Worm (Caenorhabditis elegans): Measurements from ENCODE around the gene acs-20.

acs-20 gene

DNA sequence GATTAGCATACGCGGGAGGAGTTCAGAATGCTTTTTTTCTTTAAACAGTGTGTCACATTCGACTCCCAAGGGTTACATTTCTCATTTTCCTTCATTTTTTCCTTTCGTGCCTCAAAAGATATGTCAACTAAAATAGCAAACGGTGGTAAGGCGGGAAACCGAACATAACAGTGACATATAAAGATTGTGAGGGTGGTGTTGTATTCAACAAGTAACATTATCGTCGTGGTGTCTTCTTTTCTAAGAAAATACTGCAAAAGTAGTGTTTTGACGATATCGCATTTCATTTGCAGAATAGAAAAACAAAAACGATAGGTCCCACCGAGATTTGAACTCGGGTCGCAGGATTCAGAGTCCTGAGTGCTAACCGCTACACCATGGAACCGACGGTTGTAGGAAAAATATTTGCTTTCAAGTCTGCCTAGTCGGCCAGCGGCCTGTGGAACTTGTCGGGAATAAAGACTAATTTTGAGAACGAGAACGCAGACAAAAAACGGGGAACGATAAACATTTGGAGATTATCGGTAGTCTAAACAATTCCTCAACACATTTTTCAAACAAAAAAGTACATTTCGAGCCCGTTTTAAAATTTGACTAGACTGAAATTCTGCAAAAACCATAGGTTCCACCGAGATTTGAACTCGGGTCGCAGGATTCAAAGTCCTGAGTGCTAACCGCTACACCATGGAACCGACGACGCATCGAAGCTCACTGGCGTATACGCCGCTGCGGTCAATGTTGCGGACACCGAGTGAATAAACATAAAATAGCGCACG is 18.3 kb upstream of the acs-20 start (continued):
- 0 out of 2 replicates have a peak, but pooled peaks have one; percentile 24 for TF ChIP-seq let-526 (GFP tag; IDR thresholded peaks at IDR 0.05)
- peak; percentile 11 for TF ChIP-seq atf-7 (tag; optimal IDR thresholded peaks at IDR 0.05)
- no peak for TF ChIP-seq mel-28 (tag; optimal IDR thresholded peaks at IDR 0.05; ENCODE audit: borderline replicate concordance)
- TF ChIP-seq rpc-1 (optimal IDR thresholded peaks at IDR 0.05), result peak; percentile 71
- TF ChIP-seq rpc-1 (tag; optimal IDR thresholded peaks at IDR 0.05), result peak; percentile 80
- TF ChIP-seq hrde-1 (tag; optimal IDR thresholded peaks at IDR 0.05; ENCODE audit: borderline replicate concordance), result no peak
- TF ChIP-seq lag-1 (GFP tag; IDR thresholded peaks at IDR 0.05), result no peak
- TF ChIP-seq pbrm-1 (GFP tag; IDR thresholded peaks at IDR 0.05), result no peak
- TF ChIP-seq chd-7 (tag; optimal IDR thresholded peaks at IDR 0.05), result peak; percentile 12
- TF ChIP-seq F57C9.4 (tag; optimal IDR thresholded peaks at IDR 0.05), result no peak
- TF ChIP-seq F10E7.11 (tag; optimal IDR thresholded peaks at IDR 0.05), result no peak
- no peak for TF ChIP-seq lin-40 (tag; optimal IDR thresholded peaks at IDR 0.05)
- TF ChIP-seq T26A5.8 (tag; optimal IDR thresholded peaks at IDR 0.05), result peak; percentile 3
- no peak for TF ChIP-seq hlh-12 (tag; optimal IDR thresholded peaks at IDR 0.05)
- TF ChIP-seq cebp-1 (GFP tag; IDR thresholded peaks at IDR 0.05), result no peak
- peak; percentile 44 for TF ChIP-seq cebp-1 (tag; optimal IDR thresholded peaks at IDR 0.05)
- no peak for TF ChIP-seq Y56A3A.18 (GFP tag; IDR thresholded peaks at IDR 0.05)
- TF ChIP-seq ZK185.1 (tag; optimal IDR thresholded peaks at IDR 0.05; ENCODE audit: poor library complexity, severe bottlenecking), result peak; percentile 43

DNA sequence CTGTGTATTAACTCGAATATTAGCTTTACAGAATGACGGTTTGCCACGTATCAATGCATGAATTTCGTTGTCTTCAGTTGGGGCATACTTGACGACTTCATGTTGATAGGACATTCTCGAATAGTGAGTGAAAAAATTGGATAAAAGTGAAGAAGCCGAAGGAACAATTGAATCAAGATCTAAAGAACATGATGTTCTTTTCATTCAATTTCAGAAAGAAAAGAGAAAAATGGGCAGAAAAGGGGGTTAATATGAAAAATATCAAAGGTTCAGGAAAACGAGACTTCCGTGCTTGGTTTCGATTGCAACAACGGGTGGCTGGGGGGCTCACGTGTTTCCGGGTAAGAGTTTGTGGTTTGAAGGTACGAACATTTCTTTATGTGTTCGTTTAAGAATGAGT is 16.1 kb upstream of the acs-20 start:
- TF ChIP-seq efl-1 (GFP tag; optimal IDR thresholded peaks at IDR 0.05) (no peak), rec-8 (tag; optimal IDR thresholded peaks at IDR 0.05) (no peak), atf-7 (tag; optimal IDR thresholded peaks at IDR 0.05) (no peak), cebp-1 (GFP tag; IDR thresholded peaks at IDR 0.05) (no peak), cebp-1 (tag; optimal IDR thresholded peaks at IDR 0.05) (no peak), akir-1 (GFP tag; optimal IDR thresholded peaks at IDR 0.05) (no peak), Y95B8A.8 (GFP tag; IDR thresholded peaks at IDR 0.05) (no peak), pha-4 (tag; optimal IDR thresholded peaks at IDR 0.05) (no peak), unc-62 (GFP tag; optimal IDR thresholded peaks at IDR 0.05) (no peak), lin-40 (tag; optimal IDR thresholded peaks at IDR 0.05) (no peak), tbx-9 (tag; optimal IDR thresholded peaks at IDR 0.05; ENCODE audit: borderline replicate concordance) (no peak), nfya-1 (tag; optimal IDR thresholded peaks at IDR 0.05; ENCODE audit: borderline replicate concordance, insufficient read depth) (no peak), nhr-179 (tag; optimal IDR thresholded peaks at IDR 0.05) (no peak), madf-10 (tag; optimal IDR thresholded peaks at IDR 0.05) (no peak)

DNA sequence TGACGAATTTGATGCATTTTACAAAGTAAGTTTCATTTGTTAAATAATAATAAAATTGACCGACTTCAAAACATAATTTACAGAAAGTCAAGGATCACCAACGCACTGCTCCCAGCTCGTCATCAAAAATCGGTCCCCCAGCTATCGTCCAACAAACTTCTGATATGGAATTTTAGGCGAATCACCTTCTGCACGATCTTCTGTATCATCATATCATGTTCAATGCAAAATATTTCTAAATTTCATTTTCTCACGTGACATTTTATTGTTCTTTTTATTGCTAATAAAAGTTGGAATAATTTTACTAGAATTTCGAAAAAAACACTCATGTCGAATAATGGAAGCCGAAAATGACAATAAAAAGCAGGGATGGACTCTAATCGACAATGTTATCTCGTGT is 11.7 kb upstream of the acs-20 start, which contains the start of gene acl-13:
acl-13 (plus strand) TSS at position 301 of the 400 bp plus-strand sequence.
- TF ChIP-seq nhr-27 (tag; optimal IDR thresholded peaks at IDR 0.05) (no peak), snpc-3.4 (tag; optimal IDR thresholded peaks at IDR 0.05) (no peak), unc-130 (GFP tag; optimal IDR thresholded peaks at IDR 0.05) (no peak), athp-1 (tag; optimal IDR thresholded peaks at IDR 0.05) (no peak), xnd-1 (tag; optimal IDR thresholded peaks at IDR 0.05) (no peak)

DNA sequence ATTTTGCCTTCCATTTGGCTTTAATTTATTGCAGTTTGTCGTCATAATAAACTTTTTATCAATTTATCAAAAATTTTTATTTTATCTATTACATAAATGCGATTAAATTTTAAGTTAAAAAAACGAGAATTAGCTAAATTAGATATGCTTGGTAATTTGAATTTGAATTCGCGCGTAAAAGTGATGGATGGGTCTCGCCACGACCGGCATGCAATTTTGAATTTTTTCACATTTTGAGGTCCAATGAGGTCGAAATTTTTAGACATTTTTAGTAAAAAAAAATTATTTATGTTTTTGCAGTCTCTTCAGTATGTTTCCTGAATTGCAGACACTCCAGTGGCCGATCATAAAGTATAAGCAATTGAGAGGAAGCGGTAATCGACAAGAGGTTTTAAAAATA is 10.1 kb upstream of the acs-20 start, which contains the start of gene dsb-1:
dsb-1 (plus strand) TSS at position 301 of the 400 bp plus-strand sequence.
- no peak for TF ChIP-seq lin-35 (GFP tag; optimal IDR thresholded peaks at IDR 0.05)
- TF ChIP-seq B0336.3 (GFP tag; IDR thresholded peaks at IDR 0.05), result no peak
- TF ChIP-seq efl-1 (GFP tag; optimal IDR thresholded peaks at IDR 0.05), result peak; percentile 40
- TF ChIP-seq nhr-179 (tag; optimal IDR thresholded peaks at IDR 0.05), result no peak
- TF ChIP-seq let-526 (GFP tag; IDR thresholded peaks at IDR 0.05), result no peak
- TF ChIP-seq hlh-12 (tag; optimal IDR thresholded peaks at IDR 0.05), result no peak
- no peak for TF ChIP-seq K12H6.12 (tag; optimal IDR thresholded peaks at IDR 0.05)
- no peak for TF ChIP-seq F37B4.10 (GFP tag; IDR thresholded peaks at IDR 0.05)
- no peak for TF ChIP-seq mxl-1 (tag; optimal IDR thresholded peaks at IDR 0.05)
- no peak for TF ChIP-seq ceh-27 (GFP tag; optimal IDR thresholded peaks at IDR 0.05)
- TF ChIP-seq tlf-1 (GFP tag; optimal IDR thresholded peaks at IDR 0.05), result no peak
- TF ChIP-seq ztf-28 (GFP tag; IDR thresholded peaks at IDR 0.05), result no peak
- TF ChIP-seq unc-62 (GFP tag; optimal IDR thresholded peaks at IDR 0.05), result no peak
- no peak for TF ChIP-seq mel-28 (tag; optimal IDR thresholded peaks at IDR 0.05; ENCODE audit: borderline replicate concordance)
- no peak for TF ChIP-seq F55B11.4 (tag; optimal IDR thresholded peaks at IDR 0.05; ENCODE audit: borderline replicate concordance, insufficient read depth)
- TF ChIP-seq ceh-40 (GFP tag; IDR thresholded peaks at IDR 0.05), result no peak
